Worm (Caenorhabditis elegans) whole organism, late embryonic: ENCODE results near the gene ari-1.4.

Experiments
- K09A11.1 ChIP-seq: sonication (generic microtip); optimal IDR thresholded peaks from 2 replicates; lab custom pipeline; 2017; ENCODE audit warnings: antibody characterized with exemption, mild to moderate bottlenecking, missing genetic modification characterization, missing compliant biosample characterization; ENCODE audit not compliant: insufficient read depth
- ama-1 ChIP-seq: fragments of 150-350 bp; optimal IDR thresholded peaks from 2 replicates; lab custom pipeline; 2014
- ceh-14 ChIP-seq: sonication (generic microtip); optimal IDR thresholded peaks from 2 replicates; lab custom pipeline; 2016; ENCODE audit warnings: missing genotype, missing genetic modification characterization, missing compliant biosample characterization
- dmd-4 ChIP-seq: sonication (generic microtip); optimal IDR thresholded peaks from 2 replicates; lab custom pipeline; 2016; ENCODE audit warnings: borderline replicate concordance, missing genetic modification characterization, missing compliant biosample characterization
- fax-1 ChIP-seq: sonication (generic microtip); optimal IDR thresholded peaks from 2 replicates; lab custom pipeline; 2016; ENCODE audit warnings: missing genotype, missing genetic modification characterization, missing compliant biosample characterization
- hlh-15 ChIP-seq: sonication (generic microtip); optimal IDR thresholded peaks from 2 replicates; lab custom pipeline; 2016; ENCODE audit warnings: missing genetic modification characterization, missing compliant biosample characterization
- hlh-8 ChIP-seq: sonication (generic microtip); optimal IDR thresholded peaks from 2 replicates; lab custom pipeline; 2016; ENCODE audit warnings: missing genotype, missing genetic modification characterization, missing compliant biosample characterization
- npax-4 ChIP-seq: sonication (generic microtip); optimal IDR thresholded peaks from 2 replicates; lab custom pipeline; 2016; ENCODE audit warnings: missing genetic modification characterization, missing compliant biosample characterization
- pat-9 ChIP-seq: fragments of 200-800 bp; sonication (Bioruptor generic); optimal IDR thresholded peaks from 2 replicates; lab custom pipeline; 2018; ENCODE audit warnings: mild to moderate bottlenecking, missing genetic modification characterization, moderate library complexity, missing compliant biosample characterization
- unc-86 ChIP-seq: sonication (generic microtip); optimal IDR thresholded peaks from 2 replicates; lab custom pipeline; 2016; ENCODE audit warnings: missing genetic modification characterization, missing compliant biosample characterization

DNA sequence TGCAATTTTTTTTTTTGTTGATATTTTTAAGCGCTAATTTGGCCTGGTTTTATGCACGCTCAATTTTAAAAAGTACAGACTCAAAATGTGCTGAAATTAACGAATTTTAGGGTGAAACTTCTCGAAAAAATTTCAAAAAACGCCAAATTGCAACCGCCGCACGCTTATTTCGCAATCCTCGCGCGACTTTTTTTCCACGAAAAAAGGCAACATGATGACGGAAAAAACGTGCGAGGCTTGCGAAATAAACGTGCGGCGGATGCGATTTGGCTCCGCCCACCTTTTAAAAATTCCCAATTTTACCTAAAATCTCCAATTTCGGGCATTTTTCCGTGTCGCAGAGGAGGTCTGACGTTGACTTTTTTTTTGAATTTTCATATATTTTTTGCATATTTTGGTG, 3.4 kb downstream of the ari-1.4 start:
- TF ChIP-seq ceh-14 (tag; lab: Kevin White, UChicago) (no peak), hlh-8 (tag; lab: Kevin White, UChicago) (no peak), fax-1 (tag; lab: Kevin White, UChicago) (no peak), K09A11.1 (tag; lab: Kevin White, UChicago) (no peak), dmd-4 (tag; lab: Kevin White, UChicago) (no peak), ama-1 (lab: Kevin White, UChicago) (no peak), pat-9 (tag; lab: Kevin White, UChicago) (no peak), hlh-15 (no peak), npax-4 (no peak), unc-86 (tag; lab: Kevin White, UChicago) (no peak)
